Fruit fly (Drosophila melanogaster): Measurements from ENCODE around the gene CG14369.

- TF ChIP-seq OdsH (GFP tag; optimal IDR thresholded peaks at IDR 0.05) (no peak), Dfd (GFP tag; optimal IDR thresholded peaks at IDR 0.05) (no peak), dl (GFP tag; optimal IDR thresholded peaks at IDR 0.05; ENCODE audit: insufficient read depth in 1 of 2, partially characterized antibody in 2 of 2) (no peak), usp (GFP tag; optimal IDR thresholded peaks at IDR 0.05) (no peak), Myc (optimal IDR thresholded peaks at IDR 0.05) (no peak), pan (optimal IDR thresholded peaks at IDR 0.05) (no peak), dmrt93B (GFP tag; optimal IDR thresholded peaks at IDR 0.05) (no peak), h (GFP tag; optimal IDR thresholded peaks at IDR 0.05) (no peak), Abd-B (GFP tag; optimal IDR thresholded peaks at IDR 0.05) (no peak), CG9705 (GFP tag; optimal IDR thresholded peaks at IDR 0.05) (no peak), Sp1 (GFP tag; optimal IDR thresholded peaks at IDR 0.05) (no peak)
Observed at dm6 chr3R:13615617-13616016, 23.2 kb upstream of the CG14369 start, which contains the start of gene CG9269.
